Fruit fly (Drosophila melanogaster): ENCODE data around the gene RpS4.

RpS4 gene

dm6 chr3L:13041292-13042067 is at the start of gene RpS4:
RpS4 (plus strand) TSS chr3L:13041756.
- TF ChIP-seq CTCF (optimal IDR thresholded peaks at IDR 0.05) (peak in 1 of 2 experiments; percentile 41), CG8478 (optimal IDR thresholded peaks at IDR 0.05) (no peak)

- TF ChIP-seq CTCF (optimal IDR thresholded peaks at IDR 0.05) (no peak), CG8478 (optimal IDR thresholded peaks at IDR 0.05) (no peak)
These were observed 46.7 kb upstream of the RpS4 start, which contains the start of gene CG11262 for dm6 chr3L:12994835-12995234. CG11262 (plus strand) TSS chr3L:12995135.

- peak in 1 of 2 experiments; percentile 30 for TF ChIP-seq CTCF (optimal IDR thresholded peaks at IDR 0.05)
- no peak for TF ChIP-seq CG8478 (optimal IDR thresholded peaks at IDR 0.05)
These were observed 35.1 kb upstream of the RpS4 start, which contains the start of gene CG11263 for dm6 chr3L:13006490-13006889. CG11263 (plus strand) TSS chr3L:13006817.

dm6 chr3L:13007946-13008462 is 33.6 kb upstream of the RpS4 start:
- TF ChIP-seq CG8478 (optimal IDR thresholded peaks at IDR 0.05) (no peak), CTCF (optimal IDR thresholded peaks at IDR 0.05) (no peak)

- no peak for TF ChIP-seq CG8478 (optimal IDR thresholded peaks at IDR 0.05)
- TF ChIP-seq CTCF (optimal IDR thresholded peaks at IDR 0.05) = no peak
These were observed 30.0 kb upstream of the RpS4 start, which contains the start of gene Cul6 for dm6 chr3L:13011511-13011910. Cul6 (minus strand) TSS chr3L:13011685.

- no peak for TF ChIP-seq CG8478 (optimal IDR thresholded peaks at IDR 0.05)
- no peak for TF ChIP-seq CTCF (optimal IDR thresholded peaks at IDR 0.05)
These were observed 26.9 kb upstream of the RpS4 start for dm6 chr3L:13014693-13015092.

dm6 chr3L:13015195-13015822 is 26.2 kb upstream of the RpS4 start, which contains the start of gene MICAL-like:
MICAL-like (minus strand) TSS chr3L:13015332.
- TF ChIP-seq CG8478 (optimal IDR thresholded peaks at IDR 0.05) (no peak), CTCF (optimal IDR thresholded peaks at IDR 0.05) (no peak)

- TF ChIP-seq CG8478 (optimal IDR thresholded peaks at IDR 0.05) (no peak), CTCF (optimal IDR thresholded peaks at IDR 0.05) (no peak)
These were observed 25.6 kb upstream of the RpS4 start, which contains the start of gene CG11267 for dm6 chr3L:13015823-13016465. CG11267 (plus strand) TSS chr3L:13016050.

dm6 chr3L:13017803-13018324 is 23.7 kb upstream of the RpS4 start, which contains the start of the genes mRpL20 and Icmt:
mRpL20 (minus strand) TSS chr3L:13017867.
Icmt (plus strand) TSS chr3L:13018266.
- no peak for TF ChIP-seq CTCF (optimal IDR thresholded peaks at IDR 0.05)
- no peak for TF ChIP-seq CG8478 (optimal IDR thresholded peaks at IDR 0.05)

dm6 chr3L:13019249-13019956 is 22.2 kb upstream of the RpS4 start:
- TF ChIP-seq CTCF (optimal IDR thresholded peaks at IDR 0.05) = no peak
- TF ChIP-seq CG8478 (optimal IDR thresholded peaks at IDR 0.05) = no peak

dm6 chr3L:13021727-13022126 is 19.8 kb upstream of the RpS4 start:
- no peak for TF ChIP-seq CG8478 (optimal IDR thresholded peaks at IDR 0.05)

- no peak for TF ChIP-seq CG8478 (optimal IDR thresholded peaks at IDR 0.05)
- no peak for TF ChIP-seq CTCF (optimal IDR thresholded peaks at IDR 0.05)
These were observed 19.2 kb upstream of the RpS4 start, which contains the start of gene Adk2 for dm6 chr3L:13022160-13022853. Adk2 (minus strand) TSS chr3L:13022688.

dm6 chr3L:13022854-13023560 is 18.5 kb upstream of the RpS4 start, which contains the start of gene RpS12:
RpS12 (plus strand) TSS chr3L:13023352.
- no peak for TF ChIP-seq CG8478 (optimal IDR thresholded peaks at IDR 0.05)
- no peak for TF ChIP-seq CTCF (optimal IDR thresholded peaks at IDR 0.05)

All from S2 (cell line).